Worm (Caenorhabditis elegans) whole organism, early embryonic: Measurements from ENCODE around the gene F28B1.2.

ENCODE experiments used
- B0310.2 ChIP-seq: sonication (generic microtip); optimal IDR thresholded peaks from 2 replicates; lab custom pipeline; 2016; ENCODE audit warnings: mild to moderate bottlenecking, missing genetic modification characterization, missing compliant biosample characterization
- F13C5.2 ChIP-seq: sonication (generic microtip); optimal IDR thresholded peaks from 2 replicates; lab custom pipeline; 2017; ENCODE audit warnings: mild to moderate bottlenecking, missing genetic modification characterization, inconsistent platforms, missing compliant biosample characterization
- aly-1 ChIP-seq: sonication (generic microtip); optimal IDR thresholded peaks from 2 replicates; lab custom pipeline; 2016; ENCODE audit warnings: missing genetic modification characterization, missing compliant biosample characterization
- ama-1 ChIP-seq: fragments of 150-350 bp; optimal IDR thresholded peaks from 2 replicates; lab custom pipeline; 2014
- ceh-13 ChIP-seq: fragments of 200-800 bp; sonication (Bioruptor generic); optimal IDR thresholded peaks from 2 replicates; lab custom pipeline; 2018; ENCODE audit warnings: mild to moderate bottlenecking, missing genetic modification characterization, missing compliant biosample characterization
- ceh-36 ChIP-seq: sonication (generic microtip); optimal IDR thresholded peaks from 2 replicates; lab custom pipeline; 2016; ENCODE audit warnings: missing genetic modification characterization, inconsistent platforms, missing compliant biosample characterization
- flt-1 ChIP-seq: fragments of 200-800 bp; sonication (Bioruptor generic); IDR thresholded peaks from 2 replicates; pipeline ENCODE4 v1.3.6; 2022; ENCODE audit warnings: missing genetic modification characterization, missing compliant biosample characterization
- hnd-1 ChIP-seq: sonication (generic microtip); optimal IDR thresholded peaks from 2 replicates; lab custom pipeline; 2016; ENCODE audit warnings: missing genetic modification characterization, missing compliant biosample characterization
- pes-1 ChIP-seq: fragments of 200-800 bp; sonication (Bioruptor generic); IDR thresholded peaks from 2 replicates; pipeline ENCODE4 v1.3.6; 2022; ENCODE audit warnings: missing genetic modification reagents, missing genetic modification characterization, missing compliant biosample characterization
- scrt-1 ChIP-seq: fragments of 200-800 bp; sonication (Bioruptor generic); IDR thresholded peaks from 2 replicates; pipeline ENCODE4 v1.3.6; 2022; ENCODE audit warnings: missing genetic modification characterization, missing compliant biosample characterization
- sea-1 ChIP-seq: fragments of 200-800 bp; sonication (Bioruptor generic); conservative IDR thresholded peaks from 2 replicates; pipeline ENCODE4 v1.3.6; 2022; ENCODE audit warnings: missing genetic modification characterization, missing compliant biosample characterization
- tbx-11 ChIP-seq: fragments of 200-800 bp; sonication (Bioruptor generic); IDR thresholded peaks from 2 replicates; pipeline ENCODE4 v1.3.6; 2022; ENCODE audit warnings: missing genetic modification characterization, missing compliant biosample characterization
- tbx-37 ChIP-seq: fragments of 200-800 bp; sonication (Bioruptor generic); conservative IDR thresholded peaks from 2 replicates; pipeline ENCODE4 v1.3.6; 2022; ENCODE audit warnings: missing genetic modification reagents, missing genetic modification characterization, missing compliant biosample characterization
- tra-4 ChIP-seq: sonication (generic microtip); optimal IDR thresholded peaks from 2 replicates; lab custom pipeline; 2017; ENCODE audit warnings: missing genetic modification characterization, missing compliant biosample characterization

DNA sequence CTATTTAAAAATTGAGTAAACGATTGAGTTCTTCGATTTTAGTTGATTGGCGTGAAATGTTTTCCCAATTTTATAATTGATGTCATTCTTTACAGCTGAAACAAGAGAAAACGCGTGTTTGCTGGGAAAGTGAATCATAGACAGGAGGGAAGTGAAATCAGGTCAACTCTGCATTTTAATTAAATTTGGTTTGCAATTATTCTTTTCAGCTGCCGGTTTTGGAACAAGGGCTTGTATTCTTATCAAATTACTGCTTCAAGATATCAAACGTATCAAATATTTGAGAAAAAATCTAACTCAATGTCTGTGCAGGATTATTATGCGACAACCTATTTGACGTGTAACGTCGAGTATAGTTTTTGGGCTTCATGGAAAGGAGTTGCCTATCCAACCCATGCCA is 27.8 kb upstream of the F28B1.2 start, which contains the start of gene srh-97:
- TF ChIP-seq tra-4 (tag; lab: Kevin White, UChicago) (no peak), tbx-37 (GFP tag; lab: Robert Waterston, UW) (no peak), sea-1 (GFP tag; lab: Robert Waterston, UW) (no peak), ceh-36 (tag; lab: Kevin White, UChicago) (no peak), hnd-1 (tag; lab: Kevin White, UChicago) (no peak), flt-1 (GFP tag; lab: Robert Waterston, UW) (no peak), ama-1 (lab: Kevin White, UChicago) (no peak), ceh-13 (GFP tag; lab: Kevin White, UChicago) (no peak), tbx-11 (GFP tag; lab: Robert Waterston, UW) (no peak), scrt-1 (GFP tag; lab: Robert Waterston, UW) (no peak), F13C5.2 (tag; lab: Kevin White, UChicago) (no peak), pes-1 (GFP tag; lab: Robert Waterston, UW) (no peak), B0310.2 (tag; lab: Kevin White, UChicago) (no peak), aly-1 (tag; lab: Kevin White, UChicago) (no peak)
